Worm (Caenorhabditis elegans): ENCODE data around the gene F35A5.8.

The F35A5.8 gene

DNA sequence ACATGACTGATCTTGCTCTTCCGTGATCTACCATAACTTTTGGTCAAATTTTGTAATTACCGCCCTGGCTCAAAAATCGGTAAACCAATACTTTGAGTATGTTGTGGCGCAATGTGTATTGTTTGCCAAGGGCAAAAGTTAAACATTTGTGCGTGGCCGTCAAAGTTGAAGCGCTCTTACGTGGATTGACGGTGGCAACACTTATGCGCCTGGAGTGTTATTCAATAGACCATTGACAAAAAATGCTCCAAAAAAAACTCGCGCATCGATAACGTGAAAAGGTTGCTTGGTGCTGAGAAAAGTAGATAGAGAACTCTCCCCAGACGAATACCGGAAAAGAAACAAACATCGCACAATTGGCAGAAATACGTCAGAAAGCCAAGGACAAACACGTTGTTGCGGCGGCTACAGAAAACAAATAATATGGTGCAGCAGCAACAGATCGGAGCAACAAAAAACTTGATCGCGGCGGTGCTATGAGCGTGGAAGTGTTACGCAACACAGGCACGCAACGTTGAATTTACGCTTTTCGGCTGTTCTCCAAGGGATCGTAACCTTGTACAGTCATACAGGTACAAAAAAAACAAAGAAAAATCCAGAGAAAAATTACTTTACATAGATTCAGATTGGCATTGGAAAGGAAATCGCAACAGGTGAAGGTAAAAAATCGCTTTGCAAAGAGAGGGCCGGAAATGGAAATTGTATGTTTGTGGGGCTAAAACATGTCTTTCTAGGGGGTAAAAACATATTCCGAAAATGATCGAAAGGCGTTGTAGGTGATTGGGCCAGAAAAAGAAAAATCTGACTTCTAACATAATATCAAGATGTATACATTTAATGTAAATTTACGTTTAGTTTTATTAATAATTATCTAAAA lies 30.9 kb upstream of the F35A5.8 start:
- no peak for TF ChIP-seq lsy-2 (tag; optimal IDR thresholded peaks at IDR 0.05)
- TF ChIP-seq mdl-1 (tag; optimal IDR thresholded peaks at IDR 0.05): peak in 1 of 2 experiments; percentile 18
- 0 out of 2 replicates have a peak, but pooled peaks have one; percentile 5 for TF ChIP-seq nhr-19 (GFP tag; conservative IDR thresholded peaks at IDR 0.05)
- TF ChIP-seq nhr-28 (tag; optimal IDR thresholded peaks at IDR 0.05): no peak
- TF ChIP-seq aly-2 (tag; optimal IDR thresholded peaks at IDR 0.05): no peak
- peak; percentile 8 for TF ChIP-seq nhr-237 (tag; optimal IDR thresholded peaks at IDR 0.05)
- no peak for TF ChIP-seq fos-1 (tag; optimal IDR thresholded peaks at IDR 0.05)
- TF ChIP-seq nhr-90 (tag; optimal IDR thresholded peaks at IDR 0.05; ENCODE audit: poor library complexity): peak; percentile 1
- TF ChIP-seq unc-98 (GFP tag; IDR thresholded peaks at IDR 0.05): no peak
- TF ChIP-seq aha-1 (tag; optimal IDR thresholded peaks at IDR 0.05): no peak
- no peak for TF ChIP-seq hpl-2 (GFP tag; optimal IDR thresholded peaks at IDR 0.05)
- no peak for TF ChIP-seq efl-1 (optimal IDR thresholded peaks at IDR 0.05)
- TF ChIP-seq efl-1 (GFP tag; optimal IDR thresholded peaks at IDR 0.05 in 1 of 2): peak in 1 of 2 experiments; percentile 74
- TF ChIP-seq snu-23 (GFP tag; optimal IDR thresholded peaks at IDR 0.05): no peak
- TF ChIP-seq C34B4.2 (tag; optimal IDR thresholded peaks at IDR 0.05): no peak
- peak; percentile 14 for TF ChIP-seq nhr-71 (tag; optimal IDR thresholded peaks at IDR 0.05)
- peak; percentile 80 for TF ChIP-seq tbx-2 (tag; optimal IDR thresholded peaks at IDR 0.05)
- no peak for TF ChIP-seq nhr-47 (tag; optimal IDR thresholded peaks at IDR 0.05)
- no peak for TF ChIP-seq nhr-76 (tag; optimal IDR thresholded peaks at IDR 0.05)
- peak; percentile 6 for TF ChIP-seq irx-1 (tag; optimal IDR thresholded peaks at IDR 0.05)
- TF ChIP-seq fkh-8 (tag; optimal IDR thresholded peaks at IDR 0.05): no peak
- TF ChIP-seq elt-2 (tag; optimal IDR thresholded peaks at IDR 0.05): no peak
- peak; percentile 15 for TF ChIP-seq nhr-20 (tag; optimal IDR thresholded peaks at IDR 0.05)
- TF ChIP-seq xbp-1 (tag; optimal IDR thresholded peaks at IDR 0.05): no peak
- TF ChIP-seq ceh-82 (tag; optimal IDR thresholded peaks at IDR 0.05): no peak
- no peak for TF ChIP-seq ceh-63 (GFP tag; optimal IDR thresholded peaks at IDR 0.05)
- peak; percentile 64 for TF ChIP-seq nhr-77 (tag; optimal IDR thresholded peaks at IDR 0.05)
- TF ChIP-seq rnt-1 (tag; optimal IDR thresholded peaks at IDR 0.05): no peak
- no peak for TF ChIP-seq mep-1 (tag; optimal IDR thresholded peaks at IDR 0.05)
- TF ChIP-seq lin-14 (GFP tag; optimal IDR thresholded peaks at IDR 0.05): peak; percentile 40

ce11 chrX:3832059-3832641 lies 28.9 kb upstream of the F35A5.8 start:
- TF ChIP-seq swsn-7 (tag; optimal IDR thresholded peaks at IDR 0.05) (peak; percentile 7), unc-86 (tag; optimal IDR thresholded peaks at IDR 0.05) (no peak), elt-2 (tag; optimal IDR thresholded peaks at IDR 0.05) (peak; percentile 87), tbx-2 (tag; optimal IDR thresholded peaks at IDR 0.05) (peak; percentile 22), nhr-85 (tag) (peak; percentile 90), unc-130 (tag; optimal IDR thresholded peaks at IDR 0.05) (peak; percentile 2), elt-3 (tag; optimal IDR thresholded peaks at IDR 0.05) (peak in 1 of 6 experiments; percentile 68), efl-1 (optimal IDR thresholded peaks at IDR 0.05) (no peak), efl-1 (GFP tag; optimal IDR thresholded peaks at IDR 0.05 in 1 of 2) (peak in 1 of 2 experiments; percentile 94), mep-1 (tag; optimal IDR thresholded peaks at IDR 0.05) (peak; percentile 42), ceh-90 (tag; optimal IDR thresholded peaks at IDR 0.05) (no peak), grh-1 (GFP tag; IDR thresholded peaks at IDR 0.05) (peak; percentile 41), nhr-20 (tag; optimal IDR thresholded peaks at IDR 0.05) (peak; percentile 70), tlp-1 (tag; optimal IDR thresholded peaks at IDR 0.05) (no peak), blmp-1 (tag; optimal IDR thresholded peaks at IDR 0.05) (peak; percentile 78), nhr-71 (tag; optimal IDR thresholded peaks at IDR 0.05) (peak; percentile 56), skn-1 (tag; optimal IDR thresholded peaks at IDR 0.05) (peak; percentile 63), lir-3 (tag; optimal IDR thresholded peaks at IDR 0.05; ENCODE audit: poor library complexity) (no peak), nhr-90 (tag; optimal IDR thresholded peaks at IDR 0.05; ENCODE audit: poor library complexity) (peak; percentile 20), lin-35 (GFP tag; optimal IDR thresholded peaks at IDR 0.05) (peak in 1 of 2 experiments; percentile 49), nhr-11 (tag; optimal IDR thresholded peaks at IDR 0.05) (no peak), lin-14 (GFP tag; optimal IDR thresholded peaks at IDR 0.05) (peak; percentile 70), dsc-1 (tag; optimal IDR thresholded peaks at IDR 0.05) (no peak), mdl-1 (tag; optimal IDR thresholded peaks at IDR 0.05) (peak in 1 of 2 experiments; percentile 69), nhr-19 (GFP tag; conservative IDR thresholded peaks at IDR 0.05) (peak; percentile 48), snu-23 (GFP tag; optimal IDR thresholded peaks at IDR 0.05) (peak; percentile 62)

All from whole organism, L1 larva.